Worm (Caenorhabditis elegans): Measurements from ENCODE around the gene clec-80.

DNA sequence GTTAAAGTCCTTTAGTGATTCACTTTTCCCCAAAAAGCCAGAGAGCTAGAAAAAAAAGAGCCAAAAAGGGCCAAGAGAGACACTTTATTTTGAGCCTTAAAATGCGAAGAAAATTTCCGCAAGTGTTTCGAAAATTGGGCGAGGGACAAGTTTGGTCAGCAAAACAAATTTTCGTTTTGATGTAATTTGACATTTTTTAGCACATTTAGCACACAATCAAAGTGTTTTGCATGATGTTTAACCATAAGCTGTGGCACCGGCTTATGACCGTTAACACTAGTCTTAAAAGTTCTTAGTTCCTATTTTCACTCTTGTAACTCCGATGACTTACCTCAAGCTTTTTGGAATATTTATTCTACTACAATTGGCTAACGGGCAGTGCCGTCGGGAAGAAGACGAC, 3.1 kb upstream of the clec-80 start, which contains the start of gene Y54G2A.37:
- TF ChIP-seq ref-1 (GFP tag; conservative IDR thresholded peaks at IDR 0.05) (no peak), med-1 (GFP tag; optimal IDR thresholded peaks at IDR 0.05; ENCODE audit: insufficient read depth) (no peak), flt-1 (GFP tag; IDR thresholded peaks at IDR 0.05) (no peak), ztf-29 (GFP tag; IDR thresholded peaks at IDR 0.05) (no peak), tab-1 (GFP tag; IDR thresholded peaks at IDR 0.05) (no peak), cog-1 (tag; optimal IDR thresholded peaks at IDR 0.05) (no peak), T22C8.4 (GFP tag; IDR thresholded peaks at IDR 0.05) (no peak), ztf-23 (GFP tag; IDR thresholded peaks at IDR 0.05) (no peak)
